Fruit fly (Drosophila melanogaster) whole organism: Measurements from ENCODE around the gene CG12426.

ENCODE experiments used
- CG8478 ChIP-seq: fragments of >200 bp; optimal IDR thresholded peaks from 2 replicates; lab custom pipeline; 2018; ENCODE audit warnings: inconsistent platforms
- EcR ChIP-seq, 2 experiments: fragments of >200 bp; optimal IDR thresholded peaks; 2 replicates each; lab custom pipeline; 2017; ENCODE audit warnings: missing biosample characterization in 2 of 2, missing genetic modification characterization in 2 of 2, missing genetic modification reagents in 2 of 2
- pan ChIP-seq: fragments of >200 bp; optimal IDR thresholded peaks from 2 replicates; lab custom pipeline; 2017
- psq ChIP-seq: fragments of >200 bp; optimal IDR thresholded peaks from 2 replicates; lab custom pipeline; 2017
- usp ChIP-seq: fragments of >200 bp; optimal IDR thresholded peaks from 2 replicates; lab custom pipeline; 2017; ENCODE audit warnings: missing biosample characterization, missing genetic modification characterization, mixed read lengths

DNA sequence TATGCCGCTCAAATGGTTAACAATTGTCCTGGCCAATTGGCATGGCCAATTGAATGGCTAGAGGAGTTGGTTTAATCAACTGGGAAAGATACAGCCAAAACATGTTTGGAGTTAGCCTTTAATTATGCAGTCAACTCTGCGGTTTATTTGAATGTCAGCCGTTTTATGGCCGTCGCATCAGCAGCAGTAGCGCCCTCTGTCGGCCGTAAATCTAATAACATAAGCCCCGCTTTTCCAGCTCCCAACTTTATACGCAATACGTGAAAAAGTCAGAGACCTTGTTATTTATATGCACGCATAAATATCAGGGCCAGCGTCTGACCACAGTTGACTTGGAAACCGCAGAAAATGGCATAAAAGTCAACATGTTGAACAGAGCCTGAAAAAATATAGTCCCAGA lies 28.4 kb downstream of the CG12426 start:
- no peak for TF ChIP-seq psq
- no peak for TF ChIP-seq pan
- no peak for TF ChIP-seq usp
- no peak for TF ChIP-seq EcR (GFP tag; optimal IDR thresholded peaks at IDR 0.05; lab: Kevin White, UChicago)
- no peak for TF ChIP-seq CG8478
